Worm (Caenorhabditis elegans) whole organism, L4 larva: ENCODE measurements around the gene nprl-3.

Source experiments
- F26F4.8 ChIP-seq: fragments of 200-800 bp; sonication (Bioruptor generic); conservative IDR thresholded peaks from 2 replicates; pipeline ENCODE4 v1.3.6; 2022; ENCODE audit warnings: missing genetic modification characterization, missing compliant biosample characterization
- ceh-32 ChIP-seq: sonication (generic microtip); optimal IDR thresholded peaks from 2 replicates; lab custom pipeline; 2016; ENCODE audit warnings: mild to moderate bottlenecking, missing genetic modification characterization, missing compliant biosample characterization; ENCODE audit not compliant: poor library complexity
- dve-1 ChIP-seq: sonication (generic microtip); optimal IDR thresholded peaks from 2 replicates; lab custom pipeline; 2017; ENCODE audit warnings: antibody characterized with exemption, mild to moderate bottlenecking, missing genetic modification characterization, missing compliant biosample characterization; ENCODE audit not compliant: insufficient read depth
- fos-1 ChIP-seq: fragments of 150-350 bp; optimal IDR thresholded peaks from 2 replicates; lab custom pipeline; 2014; ENCODE audit warnings: missing biosample characterization, missing genetic modification characterization
- nhr-237 ChIP-seq: sonication (generic microtip); optimal IDR thresholded peaks from 2 replicates; lab custom pipeline; 2017; ENCODE audit warnings: missing biosample characterization, missing genetic modification characterization
- nhr-41 ChIP-seq: fragments of 200-800 bp; sonication (Bioruptor generic); IDR thresholded peaks from 2 replicates; pipeline ENCODE4 v1.3.6; 2022; ENCODE audit warnings: missing genetic modification reagents, missing genetic modification characterization, missing compliant biosample characterization
- nhr-76 ChIP-seq: fragments of 150-350 bp; optimal IDR thresholded peaks from 2 replicates; lab custom pipeline; 2014; ENCODE audit warnings: missing biosample characterization, missing genetic modification characterization
- nhr-77 ChIP-seq: fragments of 150-350 bp; optimal IDR thresholded peaks from 2 replicates; lab custom pipeline; 2014; ENCODE audit warnings: missing biosample characterization, missing genetic modification characterization
- snpc-1.2 ChIP-seq: fragments of 200-800 bp; sonication (Bioruptor generic); IDR thresholded peaks from 2 replicates; pipeline ENCODE4 v1.3.6; 2022; ENCODE audit warnings: missing genetic modification reagents, missing genetic modification characterization, missing compliant biosample characterization
- snpc-4 ChIP-seq: fragments of 150-350 bp; optimal IDR thresholded peaks from 2 replicates; lab custom pipeline; 2014; ENCODE audit warnings: missing biosample characterization, missing genetic modification characterization
- unc-39 ChIP-seq: sonication (generic microtip); optimal IDR thresholded peaks from 2 replicates; lab custom pipeline; 2017; ENCODE audit warnings: missing biosample characterization, missing genetic modification characterization

- TF ChIP-seq ceh-32 (tag; lab: Kevin White, UChicago) (no peak), fos-1 (tag; lab: Kevin White, UChicago) (no peak), nhr-77 (tag; lab: Kevin White, UChicago) (no peak), F26F4.8 (GFP tag; lab: Robert Waterston, UW) (no peak), nhr-41 (GFP tag; lab: Robert Waterston, UW) (no peak), dve-1 (tag; lab: Kevin White, UChicago) (no peak), snpc-1.2 (GFP tag; lab: Robert Waterston, UW) (no peak), snpc-4 (tag; lab: Kevin White, UChicago) (no peak), nhr-237 (tag; lab: Kevin White, UChicago) (no peak), unc-39 (tag; lab: Kevin White, UChicago) (no peak), nhr-76 (no peak)
Observed at ce11 chrIV:8289505-8289579, 8.0 kb upstream of the nprl-3 start, which contains the start of gene nucl-1.
